Worm (Caenorhabditis elegans): ENCODE measurements around the gene F08G12.5.

DNA sequence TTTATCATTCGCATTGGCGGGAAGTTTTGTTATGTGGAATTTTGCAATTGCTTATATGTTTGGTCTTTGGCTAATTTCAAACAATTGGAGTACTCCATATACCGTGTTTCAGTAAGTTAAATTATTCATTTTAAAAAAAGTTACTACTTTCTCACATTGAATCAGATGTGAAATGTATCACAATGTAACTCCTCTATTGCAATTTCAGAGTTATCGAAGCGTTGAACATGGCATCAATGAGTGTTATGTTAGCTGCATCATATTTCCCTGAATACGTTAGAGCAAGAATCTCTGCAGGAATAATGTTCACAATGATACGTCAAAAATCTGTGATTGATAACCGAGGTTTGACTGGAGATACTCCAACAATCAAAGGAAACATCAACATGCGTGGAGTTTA lies 45.8 kb upstream of the F08G12.5 start:
- TF ChIP-seq nhr-76 (tag; optimal IDR thresholded peaks at IDR 0.05) = no peak
- no peak for TF ChIP-seq zag-1 (tag; optimal IDR thresholded peaks at IDR 0.05)

Data from whole organism, L3 larva.